Fruit fly (Drosophila melanogaster): ENCODE measurements around the gene Pfdn5.
A peak's percentile ranks its signal among the peaks of the same experiment; 100 is the strongest.

Gene Pfdn5

dm6 chr3R:22468829-22469487 is 17.9 kb upstream of the Pfdn5 start (continued):
- peak; percentile 53 for TF ChIP-seq gsb-n (tag; optimal IDR thresholded peaks at IDR 0.05)
- peak; percentile 63; the same call in 1 of the 2 replicates for TF ChIP-seq Poxn (GFP tag; IDR thresholded peaks at IDR 0.05)
- TF ChIP-seq fru (optimal IDR thresholded peaks at IDR 0.05) = no peak
- TF ChIP-seq CoRest (tag; optimal IDR thresholded peaks at IDR 0.05) = peak; percentile 87
- TF ChIP-seq trem (tag; optimal IDR thresholded peaks at IDR 0.05) = peak; percentile 34
- TF ChIP-seq CG11093 (GFP tag; IDR thresholded peaks at IDR 0.05) = peak; percentile 70; the same call in 2 of the 3 replicates
- peak; percentile 86 for TF ChIP-seq maf-S (GFP tag; optimal IDR thresholded peaks at IDR 0.05)
- TF ChIP-seq CG1529 (GFP tag; optimal IDR thresholded peaks at IDR 0.05) = peak; percentile 42
- TF ChIP-seq Bdp1 (GFP tag; optimal IDR thresholded peaks at IDR 0.05) = peak; percentile 71
- peak; percentile 90 for TF ChIP-seq ind (GFP tag; optimal IDR thresholded peaks at IDR 0.05)
- TF ChIP-seq CG12236 (GFP tag; optimal IDR thresholded peaks at IDR 0.05) = peak; percentile 49
- TF ChIP-seq Dip2 (GFP tag; IDR thresholded peaks at IDR 0.05) = no peak
- TF ChIP-seq CG9609 (GFP tag; optimal IDR thresholded peaks at IDR 0.05) = peak; percentile 81
- TF ChIP-seq sr (GFP tag; IDR thresholded peaks at IDR 0.05) = no peak
- peak; percentile 96 for TF ChIP-seq Fer1 (GFP tag; optimal IDR thresholded peaks at IDR 0.05)
- TF ChIP-seq vvl (GFP tag; IDR thresholded peaks at IDR 0.05) = peak; percentile 89
- no peak for TF ChIP-seq CG10959 (GFP tag; IDR thresholded peaks at IDR 0.05)
- TF ChIP-seq CG14710 (tag; optimal IDR thresholded peaks at IDR 0.05) = peak; percentile 39
- no peak for TF ChIP-seq hkb (optimal IDR thresholded peaks at IDR 0.05)
- TF ChIP-seq hkb (GFP tag; IDR thresholded peaks at IDR 0.05) = peak; percentile 91
- peak; percentile 63; the same call in 1 of the 2 replicates for TF ChIP-seq ap (GFP tag; IDR thresholded peaks at IDR 0.05)
- peak; percentile 62 for TF ChIP-seq CG9437 (GFP tag; optimal IDR thresholded peaks at IDR 0.05)
- no peak for TF ChIP-seq Dll (GFP tag; IDR thresholded peaks at IDR 0.05; ENCODE audit: partially characterized antibody)
- TF ChIP-seq pan (optimal IDR thresholded peaks at IDR 0.05) = no peak
- peak in 1 of 2 experiments; percentile 83 for TF ChIP-seq pan (GFP tag; optimal IDR thresholded peaks at IDR 0.05 in 1 of 2, IDR thresholded peaks at IDR 0.05 in 1 of 2)
- TF ChIP-seq bigmax (GFP tag; optimal IDR thresholded peaks at IDR 0.05) = peak; percentile 34
- TF ChIP-seq CG12659 (GFP tag; optimal IDR thresholded peaks at IDR 0.05) = peak; percentile 87
- no peak for TF ChIP-seq CG42726 (GFP tag; IDR thresholded peaks at IDR 0.05; ENCODE audit: partially characterized antibody)
- peak; percentile 85 for TF ChIP-seq pnt (GFP tag; optimal IDR thresholded peaks at IDR 0.05)
- peak; percentile 90 for TF ChIP-seq Xbp1 (GFP tag; optimal IDR thresholded peaks at IDR 0.05)
- TF ChIP-seq prd (optimal IDR thresholded peaks at IDR 0.05) = no peak
- peak; percentile 88 for TF ChIP-seq prd (GFP tag; IDR thresholded peaks at IDR 0.05)
- peak; percentile 49 for TF ChIP-seq CG32767 (GFP tag; IDR thresholded peaks at IDR 0.05)
- TF ChIP-seq CG18764 (GFP tag; optimal IDR thresholded peaks at IDR 0.05) = peak; percentile 78
- peak; percentile 69 for TF ChIP-seq Ssrp (tag; optimal IDR thresholded peaks at IDR 0.05)
- TF ChIP-seq gsb (GFP tag; IDR thresholded peaks at IDR 0.05) = peak; percentile 73
- peak; percentile 67 for TF ChIP-seq CG31388 (GFP tag; optimal IDR thresholded peaks at IDR 0.05)
- TF ChIP-seq CG1647 (GFP tag; optimal IDR thresholded peaks at IDR 0.05) = peak; percentile 86
- no peak for TF ChIP-seq sim (GFP tag; IDR thresholded peaks at IDR 0.05)
- TF ChIP-seq CG6854 (GFP tag; optimal IDR thresholded peaks at IDR 0.05) = peak; percentile 85
- no peak for TF ChIP-seq grn (GFP tag; optimal IDR thresholded peaks at IDR 0.05)
- TF ChIP-seq CG13894 (tag; optimal IDR thresholded peaks at IDR 0.05) = peak; percentile 92
- TF ChIP-seq dysf (GFP tag; IDR thresholded peaks at IDR 0.05) = peak; percentile 89
- peak; percentile 42 for TF ChIP-seq HmgD (GFP tag; optimal IDR thresholded peaks at IDR 0.05)
- no peak for TF ChIP-seq nau (GFP tag; optimal IDR thresholded peaks at IDR 0.05)
- TF ChIP-seq Gsc (GFP tag; IDR thresholded peaks at IDR 0.05) = peak; percentile 46
- TF ChIP-seq CG33557 (GFP tag; optimal IDR thresholded peaks at IDR 0.05) = no peak
- TF ChIP-seq Atf3 (GFP tag; optimal IDR thresholded peaks at IDR 0.05) = peak; percentile 71
- no peak for TF ChIP-seq Hmx (GFP tag; optimal IDR thresholded peaks at IDR 0.05)
- TF ChIP-seq ci (GFP tag; IDR thresholded peaks at IDR 0.05) = peak; percentile 87
- peak; percentile 60 for TF ChIP-seq ab (GFP tag; optimal IDR thresholded peaks at IDR 0.05)
- peak; percentile 74 for TF ChIP-seq CG6272 (GFP tag; IDR thresholded peaks at IDR 0.05)

Measured in whole organism, embryonic.